Worm (Caenorhabditis elegans) whole organism, young adult: Measurements from ENCODE around the gene usp-46.

Experiments used
- B0261.1 ChIP-seq: sonication (generic microtip); optimal IDR thresholded peaks from 2 replicates; lab custom pipeline; 2016; ENCODE audit warnings: mild to moderate bottlenecking, missing genetic modification characterization, moderate library complexity, missing compliant biosample characterization
- D2030.7 ChIP-seq: fragments of 200-800 bp; sonication (Bioruptor generic); IDR thresholded peaks from 2 replicates; pipeline ENCODE4 v1.3.6; 2022; ENCODE audit warnings: missing genetic modification reagents, missing genetic modification characterization, missing compliant biosample characterization
- F23B12.7 ChIP-seq: sonication (generic microtip); optimal IDR thresholded peaks from 2 replicates; lab custom pipeline; 2017; ENCODE audit warnings: missing genetic modification characterization, mild to moderate bottlenecking, missing compliant biosample characterization, antibody characterized with exemption, moderate library complexity; ENCODE audit not compliant: insufficient read depth
- F49E8.2 ChIP-seq: sonication (generic microtip); optimal IDR thresholded peaks from 3 replicates; lab custom pipeline; 2017; ENCODE audit warnings: missing genetic modification characterization, mild to moderate bottlenecking, missing compliant biosample characterization, antibody characterized with exemption, moderate library complexity; ENCODE audit not compliant: insufficient read depth
- K12H6.12 ChIP-seq: fragments of 200-800 bp; sonication (Bioruptor generic); optimal IDR thresholded peaks from 2 replicates; lab custom pipeline; 2018; ENCODE audit warnings: mild to moderate bottlenecking, missing genetic modification characterization, missing compliant biosample characterization
- Y53F4B.3 ChIP-seq: fragments of 200-800 bp; sonication (Bioruptor generic); IDR thresholded peaks from 2 replicates; pipeline ENCODE4 v1.3.6; 2022; ENCODE audit warnings: missing genetic modification reagents, missing genetic modification characterization, missing compliant biosample characterization
- Y53G8AR.9 ChIP-seq: fragments of 200-800 bp; sonication (Bioruptor generic); conservative IDR thresholded peaks from 2 replicates; pipeline ENCODE4 v1.3.6; 2022; ENCODE audit warnings: missing genetic modification reagents, missing genetic modification characterization, missing compliant biosample characterization
- athp-1 ChIP-seq: sonication (generic microtip); optimal IDR thresholded peaks from 2 replicates; lab custom pipeline; 2017; ENCODE audit warnings: mild to moderate bottlenecking, missing genetic modification characterization, missing compliant biosample characterization
- attf-5 ChIP-seq: fragments of 200-800 bp; sonication (Bioruptor generic); optimal IDR thresholded peaks from 2 replicates; lab custom pipeline; 2018; ENCODE audit warnings: mild to moderate bottlenecking, missing genetic modification characterization, missing compliant biosample characterization
- bed-2 ChIP-seq: fragments of 200-800 bp; sonication (Bioruptor generic); IDR thresholded peaks from 2 replicates; pipeline ENCODE4 v1.3.6; 2022; ENCODE audit warnings: missing genetic modification reagents, missing genetic modification characterization, missing compliant biosample characterization
- ccch-3 ChIP-seq: fragments of 200-800 bp; sonication (Bioruptor generic); optimal IDR thresholded peaks from 2 replicates; lab custom pipeline; 2018; ENCODE audit warnings: mild to moderate bottlenecking, missing genetic modification characterization, missing compliant biosample characterization
- ceh-100 ChIP-seq: fragments of 200-800 bp; sonication (Bioruptor generic); IDR thresholded peaks from 2 replicates; pipeline ENCODE4 v1.3.6; 2022; ENCODE audit warnings: missing genetic modification reagents, missing genetic modification characterization, missing compliant biosample characterization
- ceh-27 ChIP-seq: fragments of 200-800 bp; sonication (Bioruptor generic); optimal IDR thresholded peaks from 2 replicates; lab custom pipeline; 2018; ENCODE audit warnings: mild to moderate bottlenecking, missing genetic modification characterization, moderate library complexity, missing compliant biosample characterization
- ceh-79 ChIP-seq: sonication (generic microtip); optimal IDR thresholded peaks from 2 replicates; lab custom pipeline; 2017; ENCODE audit warnings: mild to moderate bottlenecking, missing genetic modification characterization, missing compliant biosample characterization
- ceh-91 ChIP-seq: fragments of 200-800 bp; sonication (Bioruptor generic); IDR thresholded peaks from 2 replicates; pipeline ENCODE4 v1.3.6; 2022; ENCODE audit warnings: missing genetic modification reagents, missing genetic modification characterization, missing compliant biosample characterization
- hmg-1.2 ChIP-seq: fragments of 200-800 bp; sonication (Bioruptor generic); IDR thresholded peaks from 2 replicates; pipeline ENCODE4 v1.3.6; 2022; ENCODE audit warnings: missing genetic modification reagents, missing genetic modification characterization, missing compliant biosample characterization
- let-526 ChIP-seq: fragments of 200-800 bp; sonication (Bioruptor generic); IDR thresholded peaks from 2 replicates; pipeline ENCODE4 v1.3.6; 2022; ENCODE audit warnings: missing genetic modification reagents, missing genetic modification characterization, missing compliant biosample characterization
- lin-54 ChIP-seq: fragments of 200-800 bp; sonication (Bioruptor generic); optimal IDR thresholded peaks from 2 replicates; lab custom pipeline; 2018; ENCODE audit warnings: mild to moderate bottlenecking, missing genetic modification characterization, missing compliant biosample characterization
- lsl-1 ChIP-seq: fragments of 200-800 bp; sonication (Bioruptor generic); optimal IDR thresholded peaks from 2 replicates; lab custom pipeline; 2018; ENCODE audit warnings: mild to moderate bottlenecking, missing genetic modification characterization, moderate library complexity, missing compliant biosample characterization
- lsy-27 ChIP-seq: sonication (generic microtip); optimal IDR thresholded peaks from 2 replicates; lab custom pipeline; 2017; ENCODE audit warnings: missing genetic modification characterization, mild to moderate bottlenecking, missing compliant biosample characterization, antibody characterized with exemption, missing genotype, borderline replicate concordance; ENCODE audit not compliant: insufficient read depth
- pbrm-1 ChIP-seq: fragments of 200-800 bp; sonication (Bioruptor generic); IDR thresholded peaks from 2 replicates; pipeline ENCODE4 v1.3.6; 2022; ENCODE audit warnings: missing genetic modification reagents, missing genetic modification characterization, missing compliant biosample characterization
- rcor-1 ChIP-seq: fragments of 200-800 bp; sonication (Bioruptor generic); IDR thresholded peaks from 2 replicates; pipeline ENCODE4 v1.3.6; 2022; ENCODE audit warnings: missing genetic modification reagents, missing genetic modification characterization, missing compliant biosample characterization
- rpc-1 ChIP-seq, 2 experiments: fragments of 150-350 bp in 1 of 2; sonication (generic microtip) in 1 of 2; optimal IDR thresholded peaks; 2 replicates each; lab custom pipeline; 2014 to 2018; ENCODE audit warnings: missing biosample characterization in 1 of 2, missing genetic modification characterization in 1 of 2, missing genetic modification reagents in 1 of 2, missing genotype in 1 of 2
- tlf-1 ChIP-seq: fragments of 200-800 bp; sonication (Bioruptor generic); optimal IDR thresholded peaks from 2 replicates; lab custom pipeline; 2018; ENCODE audit warnings: mild to moderate bottlenecking, missing genetic modification characterization, missing compliant biosample characterization

usp-46 gene

ce11 chrIII:9827163-9827951, 50.9 kb downstream of the usp-46 start, which contains the start of the genes ZK632.10 and ZK632.11 (continued):
- TF ChIP-seq F49E8.2 (tag; lab: Kevin White, UChicago) = peak; percentile 8
- no peak for TF ChIP-seq bed-2 (GFP tag; lab: Robert Waterston, UW)
- TF ChIP-seq K12H6.12 = peak; percentile 59
- TF ChIP-seq rcor-1 (GFP tag; lab: Robert Waterston, UW) = peak; percentile 50; the same call in 1 of the 2 replicates
- peak; percentile 53 for TF ChIP-seq ceh-91 (GFP tag; lab: Robert Waterston, UW)
- peak; percentile 56 for TF ChIP-seq pbrm-1
- TF ChIP-seq tlf-1 (GFP tag; lab: Kevin White, UChicago) = no peak
- no peak for TF ChIP-seq Y53F4B.3 (GFP tag; lab: Robert Waterston, UW)
- TF ChIP-seq attf-5 = peak; percentile 17
- TF ChIP-seq lin-54 (GFP tag; lab: Kevin White, UChicago) = peak; percentile 31
- no peak for TF ChIP-seq ccch-3 (GFP tag; lab: Kevin White, UChicago)
- TF ChIP-seq ceh-27 (GFP tag; lab: Kevin White, UChicago) = peak; percentile 20
- TF ChIP-seq ceh-100 (GFP tag; lab: Robert Waterston, UW) = no peak
- peak; percentile 44; the same call in 1 of the 2 replicates for TF ChIP-seq hmg-1.2 (GFP tag; lab: Robert Waterston, UW)
- peak; percentile 73 for TF ChIP-seq F23B12.7 (tag; lab: Kevin White, UChicago)
- TF ChIP-seq athp-1 = no peak
- peak; percentile 39; the same call in 1 of the 2 replicates for TF ChIP-seq Y53G8AR.9
- TF ChIP-seq rpc-1 (optimal IDR thresholded peaks at IDR 0.05; lab: Kevin White, UChicago) = no peak
- no peak for TF ChIP-seq rpc-1 (tag; optimal IDR thresholded peaks at IDR 0.05; lab: Kevin White, UChicago)
- TF ChIP-seq lsy-27 = no peak
- TF ChIP-seq let-526 (GFP tag; lab: Robert Waterston, UW) = no peak
- TF ChIP-seq B0261.1 (tag; lab: Kevin White, UChicago) = no peak
- TF ChIP-seq lsl-1 (GFP tag; lab: Kevin White, UChicago) = peak; percentile 83
- TF ChIP-seq ceh-79 (tag; lab: Kevin White, UChicago) = no peak
- TF ChIP-seq D2030.7 (GFP tag; lab: Robert Waterston, UW) = peak; percentile 33; the same call in 1 of the 2 replicates
